Fruit fly (Drosophila melanogaster): Measurements from ENCODE around the gene B-H1.

DNA sequence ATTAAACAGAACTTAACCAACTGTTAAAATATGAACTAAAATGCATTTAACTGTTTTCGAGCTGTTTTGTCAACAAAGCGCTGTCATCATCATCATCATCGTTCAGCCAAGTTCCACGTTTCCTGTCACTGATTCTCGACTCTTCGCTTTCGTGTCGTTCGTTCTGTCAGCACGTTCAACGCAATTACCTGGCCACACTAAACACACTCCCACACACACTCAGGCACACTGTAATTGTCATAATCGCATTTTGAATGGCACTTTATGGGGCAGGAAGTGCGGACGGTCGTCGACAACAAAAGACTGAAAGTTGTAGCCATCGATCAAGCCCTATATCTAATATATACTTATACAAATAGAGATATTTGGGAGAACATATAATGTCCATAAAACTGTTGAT lies 36.2 kb upstream of the B-H1 start:
- no peak for TF ChIP-seq CG8478 (optimal IDR thresholded peaks at IDR 0.05)
- TF ChIP-seq pan (optimal IDR thresholded peaks at IDR 0.05), result no peak
- no peak for TF ChIP-seq EcR (GFP tag; optimal IDR thresholded peaks at IDR 0.05)
- TF ChIP-seq usp (GFP tag; optimal IDR thresholded peaks at IDR 0.05), result no peak
- no peak for TF ChIP-seq psq (optimal IDR thresholded peaks at IDR 0.05)
- no peak for TF ChIP-seq Dll (optimal IDR thresholded peaks at IDR 0.05)

Data from whole organism.